Worm (Caenorhabditis elegans) whole organism, young adult: Measurements from ENCODE around the gene tmem-138.

Experiments used
- snpc-4 ChIP-seq, 5 experiments: fragments of 150-350 bp in 1 of 5; sonication (generic microtip) in 4 of 5; optimal IDR thresholded peaks; 2 replicates each; lab custom pipeline; 2014 to 2018; ENCODE audit warnings: missing genetic modification characterization in 5 of 5, missing biosample characterization in 3 of 5, antibody characterized with exemption in 2 of 5, mild to moderate bottlenecking in 2 of 5, missing compliant biosample characterization in 2 of 5, missing genotype in 2 of 5, moderate library complexity in 2 of 5, missing genetic modification reagents in 1 of 5
- unc-62 ChIP-seq: fragments of 150-350 bp; optimal IDR thresholded peaks from 2 replicates; lab custom pipeline; 2014; ENCODE audit warnings: missing biosample characterization, missing genetic modification reagents, missing genetic modification characterization

DNA sequence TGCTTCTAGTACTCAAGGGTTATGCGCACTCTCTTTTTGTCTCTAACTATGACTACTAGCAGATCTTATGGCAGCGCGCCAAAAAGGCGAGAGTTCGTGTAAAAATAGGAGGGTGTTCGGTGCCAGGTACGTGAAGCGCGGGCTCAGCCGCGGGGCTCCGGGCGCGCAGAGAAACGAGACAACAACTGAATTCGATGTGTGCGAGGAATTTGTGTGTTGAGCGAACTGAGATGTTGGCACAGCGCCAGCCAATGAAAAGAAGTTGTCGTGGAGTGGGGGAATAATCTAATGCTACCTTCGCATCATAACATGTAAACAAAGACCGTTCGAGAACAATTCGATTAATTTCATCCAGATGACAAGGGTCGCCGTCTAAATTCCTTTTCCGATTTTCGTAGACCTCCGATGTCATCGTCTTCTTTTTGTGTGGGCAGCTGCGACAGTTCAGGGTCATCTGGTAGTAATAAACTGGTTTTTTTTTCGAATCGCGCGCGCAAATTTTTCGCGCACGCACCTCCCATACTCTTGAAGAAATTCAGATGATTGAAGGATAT is 25.6 kb upstream of the tmem-138 start:
- TF ChIP-seq unc-62: no peak
- TF ChIP-seq snpc-4 (GFP tag; optimal IDR thresholded peaks at IDR 0.05; lab: Kevin White, UChicago): no peak
- no peak for TF ChIP-seq snpc-4 (tag; optimal IDR thresholded peaks at IDR 0.05; lab: Kevin White, UChicago)
